Worm (Caenorhabditis elegans) whole organism, young adult: ENCODE data around the gene sra-35.
A peak's percentile ranks its signal among the peaks of the same experiment; 100 is the strongest.

ENCODE experiments used
- C06A6.2 ChIP-seq: fragments of 200-800 bp; sonication (Bioruptor generic); conservative IDR thresholded peaks from 2 replicates; pipeline ENCODE4 v1.3.6; 2022; ENCODE audit warnings: missing genetic modification characterization, missing compliant biosample characterization
- D2030.7 ChIP-seq: fragments of 200-800 bp; sonication (Bioruptor generic); IDR thresholded peaks from 2 replicates; pipeline ENCODE4 v1.3.6; 2022; ENCODE audit warnings: missing genetic modification reagents, missing genetic modification characterization, missing compliant biosample characterization
- F22D6.2 ChIP-seq: sonication (generic microtip); optimal IDR thresholded peaks from 2 replicates; lab custom pipeline; 2016; ENCODE audit warnings: mild to moderate bottlenecking, missing genetic modification characterization, missing compliant biosample characterization
- F23B12.7 ChIP-seq: sonication (generic microtip); optimal IDR thresholded peaks from 2 replicates; lab custom pipeline; 2017; ENCODE audit warnings: missing genetic modification characterization, mild to moderate bottlenecking, missing compliant biosample characterization, antibody characterized with exemption, moderate library complexity; ENCODE audit not compliant: insufficient read depth
- F33H1.4 ChIP-seq: fragments of 200-800 bp; sonication (Bioruptor generic); IDR thresholded peaks from 2 replicates; pipeline ENCODE4 v1.3.6; 2022; ENCODE audit warnings: missing genetic modification reagents, missing genetic modification characterization, missing compliant biosample characterization
- F39B2.1 ChIP-seq: fragments of 200-800 bp; sonication (Bioruptor generic); IDR thresholded peaks from 2 replicates; pipeline ENCODE4 v1.3.6; 2022; ENCODE audit warnings: missing genetic modification reagents, missing genetic modification characterization, missing compliant biosample characterization
- F52B5.7 ChIP-seq: sonication (generic microtip); optimal IDR thresholded peaks from 2 replicates; lab custom pipeline; 2016; ENCODE audit warnings: mild to moderate bottlenecking, missing genetic modification characterization, missing compliant biosample characterization
- F57A8.1 ChIP-seq: fragments of 200-800 bp; sonication (Bioruptor generic); optimal IDR thresholded peaks from 2 replicates; lab custom pipeline; 2018; ENCODE audit warnings: mild to moderate bottlenecking, missing genetic modification characterization, moderate library complexity, missing compliant biosample characterization
- Y53F4B.3 ChIP-seq: fragments of 200-800 bp; sonication (Bioruptor generic); IDR thresholded peaks from 2 replicates; pipeline ENCODE4 v1.3.6; 2022; ENCODE audit warnings: missing genetic modification reagents, missing genetic modification characterization, missing compliant biosample characterization
- Y56A3A.18 ChIP-seq: fragments of 200-800 bp; sonication (Bioruptor generic); IDR thresholded peaks from 2 replicates; pipeline ENCODE4 v1.3.6; 2022; ENCODE audit warnings: missing genetic modification reagents, missing genetic modification characterization, missing compliant biosample characterization
- Y67H2A.10 ChIP-seq: fragments of 200-800 bp; sonication (Bioruptor generic); conservative IDR thresholded peaks from 2 replicates; pipeline ENCODE4 v1.3.6; 2022; ENCODE audit warnings: missing genetic modification reagents, missing genetic modification characterization, missing compliant biosample characterization
- ZK185.1 ChIP-seq: sonication (generic microtip); optimal IDR thresholded peaks from 2 replicates; lab custom pipeline; 2016; ENCODE audit warnings: mild to moderate bottlenecking, missing genetic modification characterization, missing compliant biosample characterization; ENCODE audit not compliant: poor library complexity, severe bottlenecking
- atf-7 ChIP-seq: sonication (generic microtip); optimal IDR thresholded peaks from 2 replicates; lab custom pipeline; 2017; ENCODE audit warnings: mild to moderate bottlenecking, missing genetic modification characterization, missing compliant biosample characterization
- attf-5 ChIP-seq: fragments of 200-800 bp; sonication (Bioruptor generic); optimal IDR thresholded peaks from 2 replicates; lab custom pipeline; 2018; ENCODE audit warnings: mild to moderate bottlenecking, missing genetic modification characterization, missing compliant biosample characterization
- bed-1 ChIP-seq: fragments of 200-800 bp; sonication (Bioruptor generic); IDR thresholded peaks from 2 replicates; pipeline ENCODE4 v1.3.6; 2022; ENCODE audit warnings: missing genetic modification reagents, missing genetic modification characterization, missing compliant biosample characterization
- cebp-1 ChIP-seq, 2 experiments: fragments of 200-800 bp in 1 of 2; sonication (Bioruptor generic) in 1 of 2; sonication (generic microtip) in 1 of 2; IDR thresholded peaks in 1 of 2; optimal IDR thresholded peaks in 1 of 2; 2 replicates each; pipeline versions ENCODE4 v1.3.6 to Lab custom; 2017 to 2022; ENCODE audit warnings: missing compliant biosample characterization in 2 of 2, missing genetic modification characterization in 2 of 2, mild to moderate bottlenecking in 1 of 2, missing genetic modification reagents in 1 of 2, moderate library complexity in 1 of 2
- ceh-40 ChIP-seq: fragments of 200-800 bp; sonication (Bioruptor generic); IDR thresholded peaks from 2 replicates; pipeline ENCODE4 v1.3.6; 2022; ENCODE audit warnings: missing genetic modification characterization, missing compliant biosample characterization
- dox-1 ChIP-seq: fragments of 200-800 bp; sonication (Bioruptor generic); IDR thresholded peaks from 2 replicates; pipeline ENCODE4 v1.3.6; 2022; ENCODE audit warnings: missing genetic modification reagents, missing genetic modification characterization, missing compliant biosample characterization
- egl-18 ChIP-seq: fragments of 200-800 bp; sonication (Bioruptor generic); IDR thresholded peaks from 2 replicates; pipeline ENCODE4 v1.3.6; 2022; ENCODE audit warnings: missing genetic modification reagents, missing genetic modification characterization, missing compliant biosample characterization
- egrh-3 ChIP-seq: fragments of 200-800 bp; sonication (Bioruptor generic); IDR thresholded peaks from 2 replicates; pipeline ENCODE4 v1.3.6; 2022; ENCODE audit warnings: missing genetic modification reagents, missing genetic modification characterization, missing compliant biosample characterization
- hmg-1.2 ChIP-seq: fragments of 200-800 bp; sonication (Bioruptor generic); IDR thresholded peaks from 2 replicates; pipeline ENCODE4 v1.3.6; 2022; ENCODE audit warnings: missing genetic modification reagents, missing genetic modification characterization, missing compliant biosample characterization
- let-526 ChIP-seq: fragments of 200-800 bp; sonication (Bioruptor generic); IDR thresholded peaks from 2 replicates; pipeline ENCODE4 v1.3.6; 2022; ENCODE audit warnings: missing genetic modification reagents, missing genetic modification characterization, missing compliant biosample characterization
- let-607 ChIP-seq, 2 experiments: fragments of 200-800 bp in 1 of 2; sonication (Bioruptor generic) in 1 of 2; sonication (generic microtip) in 1 of 2; optimal IDR thresholded peaks; 2 replicates each; lab custom pipeline; 2016 to 2018; ENCODE audit warnings: mild to moderate bottlenecking in 2 of 2, missing compliant biosample characterization in 2 of 2, missing genetic modification characterization in 2 of 2, moderate library complexity in 2 of 2, missing genotype in 1 of 2
- lin-40 ChIP-seq: sonication (generic microtip); optimal IDR thresholded peaks from 2 replicates; lab custom pipeline; 2016; ENCODE audit warnings: missing genetic modification characterization, mild to moderate bottlenecking, missing compliant biosample characterization, missing genotype, missing genetic modification reagents
- lin-54 ChIP-seq: fragments of 200-800 bp; sonication (Bioruptor generic); optimal IDR thresholded peaks from 2 replicates; lab custom pipeline; 2018; ENCODE audit warnings: mild to moderate bottlenecking, missing genetic modification characterization, missing compliant biosample characterization
- lir-1 ChIP-seq: fragments of 200-800 bp; sonication (Bioruptor generic); conservative IDR thresholded peaks from 2 replicates; pipeline ENCODE4 v1.3.6; 2022; ENCODE audit warnings: missing genetic modification reagents, missing genetic modification characterization, missing compliant biosample characterization
- lsl-1 ChIP-seq: fragments of 200-800 bp; sonication (Bioruptor generic); optimal IDR thresholded peaks from 2 replicates; lab custom pipeline; 2018; ENCODE audit warnings: mild to moderate bottlenecking, missing genetic modification characterization, moderate library complexity, missing compliant biosample characterization
- madf-10 ChIP-seq: sonication (generic microtip); optimal IDR thresholded peaks from 2 replicates; lab custom pipeline; 2016; ENCODE audit warnings: mild to moderate bottlenecking, missing genetic modification characterization, missing compliant biosample characterization
- madf-6 ChIP-seq: fragments of 200-800 bp; sonication (Bioruptor generic); IDR thresholded peaks from 2 replicates; pipeline ENCODE4 v1.3.6; 2022; ENCODE audit warnings: missing genetic modification reagents, missing genetic modification characterization, missing compliant biosample characterization
- nhr-120 ChIP-seq: fragments of 200-800 bp; sonication (Bioruptor generic); IDR thresholded peaks from 2 replicates; pipeline ENCODE4 v1.3.6; 2022; ENCODE audit warnings: missing genetic modification characterization, missing compliant biosample characterization
- nhr-90 ChIP-seq: sonication (generic microtip); optimal IDR thresholded peaks from 2 replicates; lab custom pipeline; 2016; ENCODE audit warnings: missing genotype, mild to moderate bottlenecking, missing genetic modification characterization, missing compliant biosample characterization
- pbrm-1 ChIP-seq: fragments of 200-800 bp; sonication (Bioruptor generic); IDR thresholded peaks from 2 replicates; pipeline ENCODE4 v1.3.6; 2022; ENCODE audit warnings: missing genetic modification reagents, missing genetic modification characterization, missing compliant biosample characterization
- repo-1 ChIP-seq: sonication (generic microtip); optimal IDR thresholded peaks from 2 replicates; lab custom pipeline; 2017; ENCODE audit warnings: mild to moderate bottlenecking, missing genetic modification characterization, missing compliant biosample characterization
- rpc-1 ChIP-seq, 2 experiments: fragments of 150-350 bp in 1 of 2; sonication (generic microtip) in 1 of 2; optimal IDR thresholded peaks; 2 replicates each; lab custom pipeline; 2014 to 2018; ENCODE audit warnings: missing biosample characterization in 1 of 2, missing genetic modification characterization in 1 of 2, missing genetic modification reagents in 1 of 2, missing genotype in 1 of 2
- snpc-1.1 ChIP-seq: sonication (generic microtip); optimal IDR thresholded peaks from 2 replicates; lab custom pipeline; 2017; ENCODE audit warnings: missing genetic modification characterization, mild to moderate bottlenecking, missing compliant biosample characterization, antibody characterized with exemption, moderate library complexity, missing genotype, missing genetic modification reagents; ENCODE audit not compliant: insufficient read depth
- snpc-4 ChIP-seq, 5 experiments: fragments of 150-350 bp in 1 of 5; sonication (generic microtip) in 4 of 5; optimal IDR thresholded peaks; 2 replicates each; lab custom pipeline; 2014 to 2018; ENCODE audit warnings: missing genetic modification characterization in 5 of 5, missing biosample characterization in 3 of 5, antibody characterized with exemption in 2 of 5, mild to moderate bottlenecking in 2 of 5, missing compliant biosample characterization in 2 of 5, missing genotype in 2 of 5, moderate library complexity in 2 of 5, missing genetic modification reagents in 1 of 5
- somi-1 ChIP-seq: fragments of 200-800 bp; sonication (Bioruptor generic); optimal IDR thresholded peaks from 2 replicates; lab custom pipeline; 2018; ENCODE audit warnings: mild to moderate bottlenecking, missing genetic modification characterization, missing compliant biosample characterization
- tbx-9 ChIP-seq: sonication (generic microtip); optimal IDR thresholded peaks from 2 replicates; lab custom pipeline; 2016; ENCODE audit warnings: borderline replicate concordance, missing genetic modification characterization, inconsistent platforms, missing compliant biosample characterization
- zfh-2 ChIP-seq: fragments of 200-800 bp; sonication (Bioruptor generic); conservative IDR thresholded peaks from 2 replicates; pipeline ENCODE4 v1.3.6; 2022; ENCODE audit warnings: missing genetic modification reagents, missing genetic modification characterization, missing compliant biosample characterization
- ztf-28 ChIP-seq: fragments of 200-800 bp; sonication (Bioruptor generic); IDR thresholded peaks from 2 replicates; pipeline ENCODE4 v1.3.6; 2022; ENCODE audit warnings: missing genetic modification reagents, missing genetic modification characterization, missing compliant biosample characterization

The sra-35 gene

DNA sequence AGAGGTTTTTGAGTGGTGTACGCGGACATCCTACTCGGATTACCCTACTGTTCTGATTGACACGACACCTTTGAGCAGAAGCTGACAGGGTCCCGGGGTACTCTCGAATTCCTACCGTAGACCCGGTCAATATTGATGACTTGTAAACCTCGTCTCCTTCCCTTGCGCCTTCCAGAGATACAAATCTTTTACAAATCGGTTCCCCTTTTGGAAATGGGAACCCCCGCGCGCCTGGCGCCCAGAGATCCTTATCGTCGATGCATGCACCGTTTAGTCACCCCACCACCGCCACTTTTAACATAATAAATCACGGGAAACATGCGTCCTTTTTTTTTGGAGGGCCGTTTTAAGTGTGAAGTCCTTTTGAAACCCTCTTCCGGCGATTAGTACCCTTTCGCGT lies 45.4 kb upstream of the sra-35 start:
- no peak for TF ChIP-seq F52B5.7 (tag; lab: Kevin White, UChicago)
- TF ChIP-seq zfh-2 (GFP tag; lab: Robert Waterston, UW): 0 out of 2 replicates have a peak, but pooled peaks have one; percentile 9
- TF ChIP-seq tbx-9: no peak
- no peak for TF ChIP-seq bed-1 (GFP tag; lab: Robert Waterston, UW)
- TF ChIP-seq, all 124 proteins: peak for 1

ce11 chrII:4572579-4572978 lies 44.9 kb upstream of the sra-35 start:
- TF ChIP-seq let-526 (GFP tag; lab: Robert Waterston, UW): no peak
- no peak for TF ChIP-seq F39B2.1 (GFP tag; lab: Robert Waterston, UW)
- no peak for TF ChIP-seq Y56A3A.18
- TF ChIP-seq pbrm-1 (GFP tag; lab: Robert Waterston, UW): no peak
- TF ChIP-seq F23B12.7 (tag; lab: Kevin White, UChicago): no peak
- TF ChIP-seq attf-5: no peak
- TF ChIP-seq nhr-90 (tag; lab: Kevin White, UChicago): no peak
- TF ChIP-seq ztf-28 (GFP tag; lab: Robert Waterston, UW): no peak
- TF ChIP-seq, all 124 proteins: peak for 0

DNA sequence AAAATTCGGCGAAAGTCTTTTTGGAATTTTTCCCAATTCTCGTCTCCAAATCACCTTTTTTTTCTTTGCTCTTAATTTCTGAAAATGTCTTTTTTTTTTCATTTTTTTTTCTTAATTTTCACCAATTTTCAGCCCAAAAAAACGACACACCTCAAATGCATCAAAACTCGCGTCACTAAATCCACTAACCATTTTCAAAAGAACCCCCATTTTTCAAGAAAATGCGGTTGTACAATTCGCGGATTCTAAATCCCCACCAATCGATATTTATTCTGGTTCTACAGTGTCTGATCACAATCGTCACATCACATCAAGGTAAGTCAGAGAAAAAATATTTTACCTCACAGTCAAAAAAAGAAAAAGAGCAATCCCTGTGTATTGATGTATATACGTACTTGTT lies 44.2 kb upstream of the sra-35 start, which contains the start of gene vab-1:
Gene vab-1 (plus strand): TSS at position 133 of the 400 bp plus-strand sequence.
- TF ChIP-seq rpc-1 (optimal IDR thresholded peaks at IDR 0.05; lab: Kevin White, UChicago): no peak
- TF ChIP-seq rpc-1 (tag; optimal IDR thresholded peaks at IDR 0.05; lab: Kevin White, UChicago): no peak
- no peak for TF ChIP-seq D2030.7 (GFP tag; lab: Robert Waterston, UW)
- TF ChIP-seq F57A8.1 (GFP tag; lab: Kevin White, UChicago): no peak
- no peak for TF ChIP-seq tbx-9
- no peak for TF ChIP-seq lin-40 (tag; lab: Kevin White, UChicago)
- TF ChIP-seq, all 124 proteins: peak for 0

- TF ChIP-seq snpc-4 (GFP tag; optimal IDR thresholded peaks at IDR 0.05; lab: Kevin White, UChicago): no peak
- no peak for TF ChIP-seq snpc-4 (tag; optimal IDR thresholded peaks at IDR 0.05; lab: Kevin White, UChicago)
- peak; percentile 79 for TF ChIP-seq zfh-2 (GFP tag; lab: Robert Waterston, UW)
- TF ChIP-seq repo-1 (tag; lab: Kevin White, UChicago): no peak
- TF ChIP-seq let-607 (tag; optimal IDR thresholded peaks at IDR 0.05; lab: Kevin White, UChicago): no peak
- TF ChIP-seq egrh-3: peak; percentile 65; the same call in 1 of the 2 replicates
- TF ChIP-seq hmg-1.2 (GFP tag; lab: Robert Waterston, UW): no peak
- no peak for TF ChIP-seq Y67H2A.10 (GFP tag; lab: Robert Waterston, UW)
- no peak for TF ChIP-seq snpc-1.1 (tag; lab: Kevin White, UChicago)
- no peak for TF ChIP-seq dox-1 (GFP tag; lab: Robert Waterston, UW)
These were observed 43.4 kb upstream of the sra-35 start for ce11 chrII:4571112-4571511.

DNA sequence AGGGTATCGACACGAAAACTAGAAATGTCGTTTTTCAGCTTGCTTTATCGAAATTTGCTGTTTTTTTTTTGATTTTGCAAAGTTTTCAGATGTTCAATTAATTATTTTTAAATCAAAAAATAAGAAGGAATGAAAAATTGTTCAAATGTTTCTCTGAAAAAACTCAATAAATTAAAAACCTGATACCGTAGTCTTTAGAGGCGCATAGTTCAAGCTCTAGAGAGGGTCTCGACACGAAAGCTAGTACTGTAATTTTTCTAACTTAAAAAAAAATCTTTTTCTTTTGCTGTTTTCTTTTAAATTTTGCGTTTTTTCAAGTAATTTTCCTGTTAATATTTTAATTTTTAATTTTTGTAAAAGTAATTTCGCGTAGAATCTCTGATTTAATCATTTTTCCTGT lies 38.5 kb upstream of the sra-35 start:
- TF ChIP-seq egl-18 (GFP tag; lab: Robert Waterston, UW) (no peak), cebp-1 (GFP tag; IDR thresholded peaks at IDR 0.05; lab: Robert Waterston, UW) (no peak), cebp-1 (tag; optimal IDR thresholded peaks at IDR 0.05; lab: Kevin White, UChicago) (no peak), madf-6 (peak; percentile 90), ceh-40 (GFP tag; lab: Robert Waterston, UW) (no peak), Y53F4B.3 (GFP tag; lab: Robert Waterston, UW) (no peak), madf-10 (no peak), C06A6.2 (no peak), let-607 (tag; optimal IDR thresholded peaks at IDR 0.05; lab: Kevin White, UChicago) (no peak), atf-7 (tag; lab: Kevin White, UChicago) (no peak), F33H1.4 (GFP tag; lab: Robert Waterston, UW) (peak; percentile 90), lir-1 (no peak), nhr-120 (GFP tag; lab: Robert Waterston, UW) (no peak), ZK185.1 (tag; lab: Kevin White, UChicago) (no peak), F57A8.1 (GFP tag; lab: Kevin White, UChicago) (no peak), F22D6.2 (tag; lab: Kevin White, UChicago) (no peak), somi-1 (GFP tag; lab: Kevin White, UChicago) (no peak), lin-54 (GFP tag; lab: Kevin White, UChicago) (no peak), lsl-1 (peak; percentile 97)
